Worm (Caenorhabditis elegans): Measurements from ENCODE around the gene str-83.

str-83 gene

DNA sequence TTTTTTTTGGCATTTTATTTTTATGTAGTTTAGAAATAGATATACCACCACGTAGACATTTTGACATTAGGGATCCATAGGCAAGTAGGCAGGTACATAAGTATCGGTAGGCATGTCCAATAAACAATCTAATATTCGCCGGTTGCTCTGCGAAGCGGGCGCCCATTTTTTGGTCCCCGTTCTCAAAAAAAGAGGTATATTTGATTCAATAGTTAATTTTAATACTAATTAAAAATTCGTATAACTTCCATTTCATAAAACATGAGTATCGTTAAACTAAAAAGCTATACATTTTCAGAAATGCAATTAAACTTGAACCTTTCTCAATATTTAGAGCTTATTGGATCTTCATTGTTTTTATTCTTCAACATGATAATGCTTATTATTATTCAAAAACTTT lies at the start of gene str-83:
str-83 (plus strand) TSS at position 301 of the 400 bp plus-strand sequence.
- TF ChIP-seq dao-5 (tag; optimal IDR thresholded peaks at IDR 0.05) (no peak), him-1 (tag; optimal IDR thresholded peaks at IDR 0.05) (no peak), W03F9.2 (tag; optimal IDR thresholded peaks at IDR 0.05) (no peak)

DNA sequence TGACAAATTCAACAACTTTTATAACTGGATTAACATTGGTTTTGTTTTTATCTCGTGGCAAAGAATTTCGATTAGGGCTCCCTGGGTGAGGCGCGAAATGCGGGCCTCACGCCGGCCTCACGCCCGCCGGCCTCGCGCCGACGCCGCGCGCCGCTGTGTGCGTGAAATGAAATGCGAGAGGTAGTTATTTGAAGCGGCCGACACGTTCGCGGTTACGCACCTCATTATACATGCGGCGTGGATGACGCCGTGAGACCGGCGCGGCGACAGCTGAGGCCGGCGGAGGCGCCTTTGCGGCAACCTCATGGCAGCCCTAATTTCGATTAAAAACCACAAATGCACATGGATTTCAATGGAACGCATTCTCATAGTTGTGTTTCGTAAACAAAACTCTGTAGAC lies 49.5 kb upstream of the str-83 start:
- no peak for TF ChIP-seq dao-5 (tag; optimal IDR thresholded peaks at IDR 0.05)
- no peak for TF ChIP-seq him-1 (tag; optimal IDR thresholded peaks at IDR 0.05)

DNA sequence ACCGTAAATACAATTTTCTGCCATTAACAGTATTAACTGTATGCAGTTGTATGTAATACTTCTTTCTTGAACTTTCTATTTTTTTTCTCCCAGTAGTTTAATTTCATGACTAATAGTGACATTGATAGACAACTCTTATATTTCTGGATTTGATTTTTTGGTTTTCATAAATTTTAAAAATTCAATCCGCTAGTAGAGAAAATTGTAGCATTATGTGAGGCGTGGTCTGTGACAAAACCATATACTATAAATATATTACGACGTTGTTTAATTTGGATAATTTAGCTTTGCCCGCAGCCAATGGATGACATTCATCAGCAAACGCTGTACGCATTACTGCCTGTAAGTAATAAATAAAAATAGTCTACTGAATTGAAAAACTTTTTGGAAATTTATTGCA lies 48.0 kb upstream of the str-83 start, which contains the start of gene srx-64:
srx-64 (plus strand) TSS at position 301 of the 400 bp plus-strand sequence.
- TF ChIP-seq W03F9.2 (tag; optimal IDR thresholded peaks at IDR 0.05): no peak
- TF ChIP-seq him-1 (tag; optimal IDR thresholded peaks at IDR 0.05): no peak
- no peak for TF ChIP-seq dao-5 (tag; optimal IDR thresholded peaks at IDR 0.05)

DNA sequence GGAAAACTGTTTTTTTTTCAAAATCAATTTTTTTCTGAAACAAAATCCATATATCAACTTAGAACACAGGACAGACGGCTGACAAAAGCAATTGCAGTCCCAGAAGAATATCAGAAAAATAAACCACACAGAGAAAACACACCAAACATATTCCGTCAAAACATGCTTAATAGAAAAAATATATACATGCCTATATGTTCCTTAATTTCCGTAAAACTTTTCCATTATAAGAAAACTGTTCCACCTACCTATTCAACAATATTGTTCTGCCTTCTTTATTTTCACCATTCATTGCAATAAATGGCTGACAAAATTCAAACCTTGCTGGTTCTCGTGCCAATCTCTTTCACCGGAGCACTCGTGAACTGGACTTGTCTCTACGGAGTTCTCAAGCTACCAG lies 45.7 kb upstream of the str-83 start, which contains the start of gene srx-63:
srx-63 (plus strand) TSS at position 301 of the 400 bp plus-strand sequence.
- TF ChIP-seq W03F9.2 (tag; optimal IDR thresholded peaks at IDR 0.05) (no peak), dao-5 (tag; optimal IDR thresholded peaks at IDR 0.05) (no peak), him-1 (tag; optimal IDR thresholded peaks at IDR 0.05) (no peak)

DNA sequence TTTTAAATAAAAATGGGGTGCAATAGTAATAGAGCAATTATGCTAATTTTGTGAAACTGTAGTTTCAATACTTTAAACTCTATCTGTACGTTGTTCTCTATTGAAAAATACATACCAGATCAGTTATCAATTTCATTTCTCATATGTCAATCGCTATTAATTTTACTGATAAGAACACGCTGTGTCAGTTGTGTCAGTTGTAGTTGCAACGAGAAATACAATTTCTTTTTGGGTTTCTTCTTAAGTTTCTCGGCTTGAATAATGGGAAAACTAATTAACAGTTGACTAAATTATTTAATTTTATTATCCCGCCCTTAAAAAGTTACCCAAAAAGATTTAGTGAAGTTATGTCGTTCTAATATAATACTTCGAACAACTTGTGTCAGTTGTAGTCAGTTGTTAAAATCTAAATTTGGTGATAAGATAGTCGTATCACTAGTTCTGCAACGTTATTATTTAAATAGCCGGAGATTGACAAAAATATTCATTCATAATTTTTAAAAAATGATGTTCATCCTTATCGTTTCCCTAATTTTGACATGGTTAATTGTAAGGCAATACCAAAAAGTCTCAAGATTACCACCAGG lies 41.1 kb upstream of the str-83 start, which contains the start of gene cyp-35A5:
cyp-35A5 (plus strand) TSS at position 435 of the 587 bp plus-strand sequence.
- TF ChIP-seq W03F9.2 (tag; optimal IDR thresholded peaks at IDR 0.05) (no peak), dao-5 (tag; optimal IDR thresholded peaks at IDR 0.05) (no peak), him-1 (tag; optimal IDR thresholded peaks at IDR 0.05) (no peak)

DNA sequence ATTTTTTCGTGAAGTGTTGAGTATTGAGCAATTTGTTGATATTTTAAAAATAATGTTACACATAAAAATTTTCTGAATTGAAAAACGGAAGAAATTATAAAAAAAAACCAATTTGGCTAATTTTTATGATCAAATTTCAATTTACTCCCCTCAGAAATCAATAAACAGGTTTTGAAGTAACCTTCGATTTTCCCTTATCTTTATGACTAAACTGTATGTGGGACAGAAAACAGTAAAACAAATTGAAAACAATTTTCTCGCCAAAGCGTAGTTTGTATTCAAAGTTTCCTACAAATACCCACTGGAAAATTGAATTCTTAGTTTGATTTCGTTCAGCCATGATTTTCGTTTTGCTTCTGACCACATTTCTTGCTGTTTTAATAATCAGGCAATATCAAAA lies 38.3 kb upstream of the str-83 start, which contains the start of gene cyp-35B1:
cyp-35B1 (plus strand) TSS at position 244 of the 400 bp plus-strand sequence.
- no peak for TF ChIP-seq him-1 (tag; optimal IDR thresholded peaks at IDR 0.05)
- no peak for TF ChIP-seq W03F9.2 (tag; optimal IDR thresholded peaks at IDR 0.05)
- no peak for TF ChIP-seq dao-5 (tag; optimal IDR thresholded peaks at IDR 0.05)

DNA sequence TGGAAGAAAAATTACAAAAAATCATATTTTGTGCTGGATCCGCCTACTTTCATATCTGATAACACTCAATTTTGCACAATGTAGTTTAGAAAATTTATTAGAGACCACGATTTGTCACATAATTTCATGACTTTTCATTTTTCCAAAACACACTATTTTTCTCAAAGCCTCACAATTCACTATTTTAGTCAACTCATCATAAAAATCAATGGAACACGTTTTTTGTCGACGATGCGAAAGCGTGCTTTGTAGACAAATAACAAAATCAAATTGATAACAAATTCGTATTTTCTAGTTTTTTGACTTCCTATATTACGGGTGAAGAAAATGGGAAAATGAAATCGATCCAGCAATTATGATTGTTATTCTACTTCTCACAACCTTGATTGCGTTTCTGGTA lies 35.2 kb upstream of the str-83 start, which contains the start of gene cyp-35B2:
cyp-35B2 (plus strand) TSS at position 301 of the 400 bp plus-strand sequence.
- TF ChIP-seq dao-5 (tag; optimal IDR thresholded peaks at IDR 0.05): no peak
- no peak for TF ChIP-seq him-1 (tag; optimal IDR thresholded peaks at IDR 0.05)
- no peak for TF ChIP-seq W03F9.2 (tag; optimal IDR thresholded peaks at IDR 0.05)

DNA sequence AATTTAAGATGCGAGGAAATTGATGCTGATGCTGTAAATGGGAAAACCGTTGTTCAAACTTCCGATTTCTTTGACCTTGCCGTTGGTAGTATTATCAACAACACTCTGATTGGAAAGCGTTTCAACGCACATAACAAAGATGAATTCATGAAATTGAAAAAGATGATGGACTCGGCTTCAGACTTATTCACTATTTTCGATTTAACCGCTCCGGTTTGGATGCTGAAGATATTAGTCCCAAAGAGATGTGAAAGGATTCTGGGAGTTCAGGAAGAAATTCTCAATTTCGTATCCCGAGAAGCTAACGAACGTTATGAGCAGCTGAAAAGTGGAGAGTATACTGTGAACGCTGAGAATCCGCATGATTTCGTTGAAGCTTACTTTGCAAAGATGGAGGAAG lies 33.7 kb upstream of the str-83 start:
- TF ChIP-seq him-1 (tag; optimal IDR thresholded peaks at IDR 0.05) (no peak), W03F9.2 (tag; optimal IDR thresholded peaks at IDR 0.05) (no peak)

DNA sequence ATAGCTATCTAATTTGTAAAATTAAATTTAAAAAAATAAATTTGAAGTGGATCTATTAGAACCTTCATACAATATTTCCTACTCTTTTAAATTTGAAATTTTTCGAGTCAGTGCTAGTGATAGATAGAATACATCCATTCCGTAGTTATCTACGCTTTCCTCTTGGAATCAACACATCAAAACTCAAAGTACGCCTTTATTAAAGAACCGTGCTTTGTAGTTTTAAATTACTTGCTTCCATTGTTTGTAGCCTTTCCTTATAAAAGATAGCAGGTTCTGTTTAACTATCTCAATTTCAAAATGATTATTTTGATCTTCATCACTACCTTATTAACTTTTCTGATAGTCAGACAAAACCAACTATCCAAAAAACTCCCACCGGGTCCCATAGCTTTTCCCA lies 32.0 kb upstream of the str-83 start, which contains the start of gene cyp-35B3:
cyp-35B3 (plus strand) TSS at position 301 of the 400 bp plus-strand sequence.
- TF ChIP-seq him-1 (tag; optimal IDR thresholded peaks at IDR 0.05): no peak
- no peak for TF ChIP-seq dao-5 (tag; optimal IDR thresholded peaks at IDR 0.05)
- no peak for TF ChIP-seq W03F9.2 (tag; optimal IDR thresholded peaks at IDR 0.05)

DNA sequence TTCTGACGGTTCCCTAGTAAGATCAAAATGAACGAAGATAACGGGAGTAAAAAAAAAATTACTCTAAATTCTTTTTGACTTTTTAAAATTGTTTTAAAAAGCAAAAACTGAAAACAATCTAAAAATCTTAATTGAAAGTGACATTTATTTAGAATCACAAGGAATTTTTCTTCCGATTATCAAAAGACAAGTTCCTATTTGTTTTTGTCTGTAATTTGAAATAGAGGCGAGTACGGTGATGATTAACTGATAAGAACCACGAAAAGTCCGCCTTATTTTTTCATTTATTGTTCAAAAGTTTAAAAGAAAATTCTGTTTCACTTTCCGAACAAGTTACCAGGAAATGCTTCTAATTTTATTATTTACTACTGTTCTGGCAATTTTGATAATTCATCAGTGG lies 27.3 kb upstream of the str-83 start, which contains the start of gene dach-1:
dach-1 (plus strand) TSS at position 301 of the 400 bp plus-strand sequence.
- TF ChIP-seq dao-5 (tag; optimal IDR thresholded peaks at IDR 0.05) (no peak), W03F9.2 (tag; optimal IDR thresholded peaks at IDR 0.05) (no peak), him-1 (tag; optimal IDR thresholded peaks at IDR 0.05) (no peak)

DNA sequence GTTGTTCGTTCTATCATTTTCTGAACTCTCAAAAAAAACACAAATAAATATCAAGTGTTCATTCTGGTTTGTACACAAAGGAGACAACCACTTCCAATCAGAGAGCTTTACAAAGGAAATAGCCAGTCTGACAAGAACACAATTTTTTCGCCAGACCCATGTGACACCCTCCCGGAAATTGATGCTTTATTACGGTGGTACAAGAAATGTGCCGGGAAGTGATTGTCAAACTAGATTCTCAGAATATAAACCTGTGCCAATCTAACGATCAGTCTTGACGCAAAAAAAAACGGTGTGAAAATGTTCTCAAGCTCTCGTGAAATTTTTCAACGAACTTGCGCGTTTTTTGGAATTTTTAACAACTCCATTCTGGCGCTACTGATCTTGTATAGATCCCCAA lies 23.3 kb upstream of the str-83 start, which contains the start of gene str-247:
str-247 (plus strand) TSS at position 301 of the 400 bp plus-strand sequence.
- no peak for TF ChIP-seq dao-5 (tag; optimal IDR thresholded peaks at IDR 0.05)
- TF ChIP-seq him-1 (tag; optimal IDR thresholded peaks at IDR 0.05): no peak
- TF ChIP-seq W03F9.2 (tag; optimal IDR thresholded peaks at IDR 0.05): no peak

DNA sequence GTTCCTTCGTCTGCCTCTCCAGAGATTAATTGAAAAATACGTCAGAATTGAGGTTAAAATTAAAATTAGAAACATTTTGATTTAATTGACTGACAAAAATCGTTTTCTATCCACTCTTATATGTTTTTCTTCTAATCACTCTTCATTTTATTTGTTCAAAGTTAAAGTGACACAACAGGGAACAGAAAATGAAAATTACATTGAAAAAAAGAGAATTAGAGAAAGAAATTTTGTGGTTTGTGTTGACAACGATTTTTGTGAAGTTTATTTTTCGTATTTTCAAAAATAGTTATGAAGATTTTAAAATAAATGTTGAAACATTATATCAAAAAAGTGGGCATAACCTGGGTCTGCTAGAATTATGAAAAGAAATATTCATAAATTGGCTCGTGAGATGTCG lies 19.5 kb upstream of the str-83 start, which contains the start of gene cyp-34A5:
cyp-34A5 (minus strand) TSS at position 101 of the 400 bp plus-strand sequence.
- TF ChIP-seq dao-5 (tag; optimal IDR thresholded peaks at IDR 0.05): no peak
- TF ChIP-seq him-1 (tag; optimal IDR thresholded peaks at IDR 0.05): no peak
- TF ChIP-seq W03F9.2 (tag; optimal IDR thresholded peaks at IDR 0.05): no peak

DNA sequence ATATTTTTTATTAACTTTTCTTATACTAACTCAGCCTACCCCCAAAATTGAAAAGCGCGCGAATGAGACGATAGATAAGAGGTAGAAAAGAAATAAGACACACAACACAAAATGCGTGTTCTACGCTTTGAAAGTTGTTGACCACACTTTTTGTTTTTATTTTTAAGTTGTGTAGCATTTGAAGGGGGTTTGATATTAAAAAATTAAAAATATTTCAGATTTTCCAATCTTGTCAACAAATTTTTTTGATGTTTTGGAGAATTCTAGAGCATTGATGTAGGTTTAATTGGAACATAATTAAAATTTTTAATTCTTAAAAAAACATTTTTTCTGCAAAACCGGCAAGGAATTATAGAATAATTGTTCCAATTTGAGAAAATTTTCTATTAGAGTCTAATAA lies 15.8 kb upstream of the str-83 start, which contains the start of gene cyp-34A6:
cyp-34A6 (minus strand) TSS at position 101 of the 400 bp plus-strand sequence.
- no peak for TF ChIP-seq W03F9.2 (tag; optimal IDR thresholded peaks at IDR 0.05)
- TF ChIP-seq dao-5 (tag; optimal IDR thresholded peaks at IDR 0.05): no peak
- no peak for TF ChIP-seq him-1 (tag; optimal IDR thresholded peaks at IDR 0.05)

DNA sequence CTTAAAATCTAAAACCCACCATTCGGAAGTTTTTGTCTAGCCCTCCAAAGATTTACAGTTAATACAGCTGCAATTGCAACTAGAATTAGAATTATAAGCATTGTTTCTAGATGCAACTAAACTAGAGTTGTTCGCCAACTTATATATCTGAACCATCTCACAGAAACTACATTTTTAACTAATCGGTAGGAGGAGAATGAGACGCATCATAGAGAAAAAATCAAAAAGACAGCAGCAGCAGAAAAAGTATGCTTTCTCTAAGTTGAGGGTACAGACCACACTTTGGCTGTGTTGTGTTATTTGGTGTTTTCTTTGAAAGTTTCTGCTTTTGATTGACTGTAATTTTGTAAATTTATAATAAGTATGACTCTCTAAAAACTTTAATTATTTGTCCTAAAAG lies 13.3 kb upstream of the str-83 start, which contains the start of gene cyp-34A7:
cyp-34A7 (minus strand) TSS at position 101 of the 400 bp plus-strand sequence.
- TF ChIP-seq W03F9.2 (tag; optimal IDR thresholded peaks at IDR 0.05) (no peak), him-1 (tag; optimal IDR thresholded peaks at IDR 0.05) (no peak), dao-5 (tag; optimal IDR thresholded peaks at IDR 0.05) (no peak)

Data from whole organism, L4/young adult.